Fruit fly (Drosophila melanogaster) whole organism, prepupa: Measurements from ENCODE around the gene CG43800.

Experiments
- Blimp-1 ChIP-seq: fragments of 200-800 bp; sonication (Bioruptor generic); optimal IDR thresholded peaks from 3 replicates; lab custom pipeline; 2017; ENCODE audit warnings: missing biosample characterization, missing genetic modification characterization, mild to moderate bottlenecking, moderate library complexity, missing genetic modification reagents
- CG10669 ChIP-seq: fragments of 200-800 bp; sonication (Bioruptor generic); optimal IDR thresholded peaks from 3 replicates; lab custom pipeline; 2018; ENCODE audit warnings: missing biosample characterization, mild to moderate bottlenecking, missing genetic modification characterization, moderate library complexity
- CG11294 ChIP-seq: fragments of 200-800 bp; sonication (Bioruptor generic); IDR thresholded peaks from 2 replicates; pipeline ENCODE4 v1.3.6; 2022; ENCODE audit warnings: missing biosample characterization, missing genetic modification characterization
- CG11762 ChIP-seq: fragments of 200-800 bp; sonication (Bioruptor generic); optimal IDR thresholded peaks from 3 replicates; lab custom pipeline; 2016; ENCODE audit warnings: missing biosample characterization, missing genetic modification characterization; ENCODE audit not compliant: insufficient read depth
- CG11902 ChIP-seq: fragments of 200-800 bp; sonication (Bioruptor generic); optimal IDR thresholded peaks from 3 replicates; lab custom pipeline; 2016; ENCODE audit warnings: missing biosample characterization, missing genetic modification characterization
- CG15336 ChIP-seq: fragments of 200-800 bp; sonication (Bioruptor generic); IDR thresholded peaks from 2 replicates; pipeline ENCODE4 v1.3.6; 2022; ENCODE audit warnings: missing biosample characterization, missing genetic modification characterization
- CG1621 ChIP-seq: fragments of 200-800 bp; sonication (Bioruptor generic); optimal IDR thresholded peaks from 3 replicates; lab custom pipeline; 2018; ENCODE audit warnings: missing biosample characterization, mild to moderate bottlenecking, missing genetic modification characterization
- CG3032 ChIP-seq: fragments of 200-800 bp; optimal IDR thresholded peaks from 2 replicates; lab custom pipeline; 2019; ENCODE audit warnings: missing biosample characterization, mild to moderate bottlenecking, missing genetic modification characterization, moderate library complexity
- CG31627 ChIP-seq: fragments of 200-800 bp; sonication (Bioruptor generic); optimal IDR thresholded peaks from 3 replicates; lab custom pipeline; 2016; ENCODE audit warnings: missing biosample characterization, missing genetic modification characterization
- CG34406 ChIP-seq: fragments of 200-800 bp; sonication (Bioruptor generic); optimal IDR thresholded peaks from 3 replicates; lab custom pipeline; 2016; ENCODE audit warnings: missing biosample characterization, missing genetic modification characterization
- CG4318 ChIP-seq: fragments of 200-800 bp; sonication (Bioruptor generic); optimal IDR thresholded peaks from 3 replicates; lab custom pipeline; 2017; ENCODE audit warnings: missing biosample characterization, mild to moderate bottlenecking, missing genetic modification characterization
- CG6163 ChIP-seq: fragments of 200-800 bp; sonication (Bioruptor generic); IDR thresholded peaks from 3 replicates; pipeline ENCODE4 v1.3.6; 2022; ENCODE audit warnings: missing biosample characterization, missing genetic modification characterization
- CG6276 ChIP-seq: fragments of 200-800 bp; sonication (Bioruptor generic); optimal IDR thresholded peaks from 2 replicates; lab custom pipeline; 2017; ENCODE audit warnings: missing biosample characterization, mild to moderate bottlenecking, missing genetic modification characterization
- CG6792 ChIP-seq: fragments of 200-800 bp; sonication (Bioruptor generic); optimal IDR thresholded peaks from 3 replicates; lab custom pipeline; 2016; ENCODE audit warnings: missing biosample characterization, missing genetic modification characterization
- CG6808 ChIP-seq: fragments of 200-800 bp; sonication (Bioruptor generic); optimal IDR thresholded peaks from 3 replicates; lab custom pipeline; 2017; ENCODE audit warnings: missing biosample characterization, missing genetic modification characterization, mild to moderate bottlenecking, moderate library complexity, missing genetic modification reagents
- CG8119 ChIP-seq: fragments of 200-800 bp; sonication (Bioruptor generic); IDR thresholded peaks from 3 replicates; pipeline ENCODE4 v1.3.6; 2022; ENCODE audit warnings: missing biosample characterization, missing genetic modification characterization
- CG8319 ChIP-seq: fragments of 200-800 bp; sonication (Bioruptor generic); optimal IDR thresholded peaks from 3 replicates; lab custom pipeline; 2016; ENCODE audit warnings: missing biosample characterization, missing genetic modification characterization
- CG8632 ChIP-seq: fragments of 200-800 bp; sonication (Bioruptor generic); optimal IDR thresholded peaks from 3 replicates; lab custom pipeline; 2016; ENCODE audit warnings: missing biosample characterization, missing genetic modification characterization
- CG9139 ChIP-seq: fragments of 200-800 bp; sonication (Bioruptor generic); optimal IDR thresholded peaks from 3 replicates; lab custom pipeline; 2017; ENCODE audit warnings: missing biosample characterization, mild to moderate bottlenecking, missing genetic modification characterization
- Eip75B ChIP-seq: fragments of 200-800 bp; sonication (Bioruptor generic); optimal IDR thresholded peaks from 3 replicates; lab custom pipeline; 2016; ENCODE audit warnings: missing biosample characterization, missing genetic modification characterization
- Eip78C ChIP-seq: fragments of 200-800 bp; sonication (Bioruptor generic); peaks from one replicate; lab custom pipeline; 2016; ENCODE audit warnings: missing biosample characterization, missing genetic modification characterization
- Eip93F ChIP-seq: fragments of 200-800 bp; sonication (Bioruptor generic); optimal IDR thresholded peaks from 2 replicates; lab custom pipeline; 2016; ENCODE audit warnings: missing biosample characterization, mild to moderate bottlenecking, missing genetic modification characterization
- Ets21C ChIP-seq: fragments of 200-800 bp; sonication (Bioruptor generic); optimal IDR thresholded peaks from 3 replicates; lab custom pipeline; 2016; ENCODE audit warnings: missing biosample characterization, missing genetic modification characterization
- Gug ChIP-seq: fragments of 200-800 bp; sonication (Bioruptor generic); IDR thresholded peaks from 2 replicates; pipeline ENCODE4 v1.3.6; 2022; ENCODE audit warnings: missing biosample characterization, missing genetic modification characterization
- Hr38 ChIP-seq: sonication (Bioruptor generic); optimal IDR thresholded peaks from 2 replicates; lab custom pipeline; 2016; ENCODE audit warnings: missing biosample characterization, missing genetic modification characterization
- Hr4 ChIP-seq: fragments of 200-800 bp; sonication (Bioruptor generic); optimal IDR thresholded peaks from 3 replicates; lab custom pipeline; 2016; ENCODE audit warnings: missing biosample characterization, missing genetic modification characterization
- Lpt ChIP-seq: fragments of 200-800 bp; sonication (Bioruptor generic); optimal IDR thresholded peaks from 3 replicates; lab custom pipeline; 2016; ENCODE audit warnings: missing biosample characterization, missing genetic modification characterization
- Met ChIP-seq: fragments of 200-800 bp; sonication (Bioruptor generic); optimal IDR thresholded peaks from 3 replicates; lab custom pipeline; 2016; ENCODE audit warnings: missing biosample characterization, missing genetic modification characterization
- OdsH ChIP-seq: fragments of 200-800 bp; sonication (Bioruptor generic); optimal IDR thresholded peaks from 3 replicates; lab custom pipeline; 2016; ENCODE audit warnings: missing biosample characterization, missing genetic modification characterization
- Smox ChIP-seq: fragments of 200-800 bp; sonication (Bioruptor generic); optimal IDR thresholded peaks from 3 replicates; lab custom pipeline; 2016; ENCODE audit warnings: missing biosample characterization, missing genetic modification characterization
- Sox102F ChIP-seq: fragments of 200-800 bp; sonication (Bioruptor generic); optimal IDR thresholded peaks from 2 replicates; lab custom pipeline; 2016; ENCODE audit warnings: missing biosample characterization, mild to moderate bottlenecking, missing genetic modification characterization
- Sox15 ChIP-seq: fragments of 200-800 bp; sonication (Bioruptor generic); optimal IDR thresholded peaks from 3 replicates; lab custom pipeline; 2016; ENCODE audit warnings: missing biosample characterization, missing genetic modification characterization
- acj6 ChIP-seq: fragments of 200-800 bp; sonication (Bioruptor generic); optimal IDR thresholded peaks from 3 replicates; lab custom pipeline; 2016; ENCODE audit warnings: missing biosample characterization, missing genetic modification characterization
- cyc ChIP-seq: fragments of 200-800 bp; sonication (Bioruptor generic); optimal IDR thresholded peaks from 3 replicates; lab custom pipeline; 2016; ENCODE audit warnings: missing biosample characterization, missing genetic modification characterization
- dac ChIP-seq: fragments of 200-800 bp; sonication (Bioruptor generic); optimal IDR thresholded peaks from 2 replicates; lab custom pipeline; 2017; ENCODE audit warnings: missing biosample characterization, mild to moderate bottlenecking, missing genetic modification characterization
- dsx ChIP-seq: fragments of 200-800 bp; optimal IDR thresholded peaks from 3 replicates; lab custom pipeline; 2019; ENCODE audit warnings: missing biosample characterization, mild to moderate bottlenecking, missing genetic modification characterization, moderate library complexity; ENCODE audit not compliant: poor library complexity, severe bottlenecking
- eg ChIP-seq: fragments of 200-800 bp; sonication (Bioruptor generic); IDR thresholded peaks from 3 replicates; pipeline ENCODE4 v1.3.6; 2022; ENCODE audit warnings: missing biosample characterization, missing genetic modification characterization
- esn ChIP-seq: fragments of 200-800 bp; sonication (Bioruptor generic); optimal IDR thresholded peaks from 2 replicates; lab custom pipeline; 2016; ENCODE audit warnings: missing biosample characterization, mild to moderate bottlenecking, missing genetic modification characterization, moderate library complexity
- fd59A ChIP-seq: fragments of 200-800 bp; sonication (Bioruptor generic); optimal IDR thresholded peaks from 2 replicates; lab custom pipeline; 2017; ENCODE audit warnings: missing biosample characterization, mild to moderate bottlenecking, missing genetic modification characterization, missing genetic modification reagents
- fd85E ChIP-seq: fragments of 200-800 bp; sonication (Bioruptor generic); optimal IDR thresholded peaks from 3 replicates; lab custom pipeline; 2016; ENCODE audit warnings: missing biosample characterization, missing genetic modification characterization
- fkh ChIP-seq: fragments of 200-800 bp; sonication (Bioruptor generic); optimal IDR thresholded peaks from 3 replicates; lab custom pipeline; 2017; ENCODE audit warnings: missing biosample characterization, mild to moderate bottlenecking, missing genetic modification characterization, moderate library complexity
- net ChIP-seq: fragments of 200-800 bp; sonication (Bioruptor generic); optimal IDR thresholded peaks from 3 replicates; lab custom pipeline; 2016; ENCODE audit warnings: missing biosample characterization, missing genetic modification characterization
- pdm3 ChIP-seq: fragments of 200-800 bp; sonication (Bioruptor generic); optimal IDR thresholded peaks from 3 replicates; lab custom pipeline; 2016; ENCODE audit warnings: missing biosample characterization, missing genetic modification characterization
- salr ChIP-seq, 2 experiments: fragments of 200-800 bp; sonication (Bioruptor generic); optimal IDR thresholded peaks; 3 replicates each; lab custom pipeline; 2016 to 2018; ENCODE audit warnings: missing biosample characterization in 2 of 2, missing genetic modification characterization in 2 of 2, mild to moderate bottlenecking in 1 of 2
- ss ChIP-seq, 2 experiments: fragments of 200-800 bp; sonication (Bioruptor generic); optimal IDR thresholded peaks; 2 replicates in 1 of 2; 3 replicates in 1 of 2; lab custom pipeline; 2017 to 2018; ENCODE audit warnings: mild to moderate bottlenecking in 2 of 2, missing biosample characterization in 2 of 2, missing genetic modification characterization in 2 of 2, moderate library complexity in 1 of 2
- svp ChIP-seq: fragments of 200-800 bp; sonication (Bioruptor generic); peaks from one replicate; lab custom pipeline; 2016; ENCODE audit warnings: missing biosample characterization, missing genetic modification characterization
- topi ChIP-seq: fragments of 200-800 bp; sonication (Bioruptor generic); optimal IDR thresholded peaks from 3 replicates; lab custom pipeline; 2016; ENCODE audit warnings: missing biosample characterization, missing genetic modification characterization
- vri ChIP-seq: fragments of 200-800 bp; sonication (Bioruptor generic); optimal IDR thresholded peaks from 3 replicates; lab custom pipeline; 2016; ENCODE audit warnings: missing biosample characterization, mild to moderate bottlenecking, missing genetic modification characterization

Gene CG43800

dm6 chr2L:7216272-7216671 is 16.3 kb downstream of the CG43800 start:
- peak; percentile 3 for TF ChIP-seq Sox102F (GFP tag; lab: Kevin White, UChicago)
- no peak for TF ChIP-seq CG10669 (GFP tag; lab: Kevin White, UChicago)
- TF ChIP-seq Eip78C, result peak; percentile 50
- TF ChIP-seq svp, result peak; percentile 34
- TF ChIP-seq ss (GFP tag; optimal IDR thresholded peaks at IDR 0.05; lab: Kevin White, UChicago), result peak in 1 of 2 experiments; percentile 66

dm6 chr2L:7215657-7216056 is 17.0 kb downstream of the CG43800 start:
- TF ChIP-seq fkh (GFP tag; lab: Kevin White, UChicago) (peak; percentile 82), CG15336 (no peak)
- TF ChIP-seq, all 60 proteins: peak for 1

- TF ChIP-seq Gug (no peak), ss (GFP tag; optimal IDR thresholded peaks at IDR 0.05; lab: Kevin White, UChicago) (peak in 1 of 2 experiments; percentile 23), pdm3 (GFP tag; lab: Kevin White, UChicago) (no peak), CG3032 (no peak), Eip93F (GFP tag; lab: Kevin White, UChicago) (peak; percentile 39), fd85E (GFP tag; lab: Kevin White, UChicago) (no peak), CG8319 (GFP tag; lab: Kevin White, UChicago) (no peak), svp (peak; percentile 74), Blimp-1 (no peak), Ets21C (GFP tag; lab: Kevin White, UChicago) (no peak), acj6 (no peak), CG10669 (GFP tag; lab: Kevin White, UChicago) (no peak), Eip75B (GFP tag; lab: Kevin White, UChicago) (no peak), OdsH (no peak), Eip78C (peak; percentile 68), eg (GFP tag; lab: Robert Waterston, UW) (no peak), CG6163 (GFP tag; lab: Robert Waterston, UW) (no peak), fkh (GFP tag; lab: Kevin White, UChicago) (peak; percentile 51), CG8119 (no peak), CG34406 (GFP tag; lab: Kevin White, UChicago) (no peak), CG4318 (GFP tag; lab: Kevin White, UChicago) (no peak), CG6808 (no peak), CG31627 (GFP tag; lab: Kevin White, UChicago) (no peak), net (GFP tag; lab: Kevin White, UChicago) (no peak), cyc (GFP tag; lab: Kevin White, UChicago) (no peak), CG1621 (tag; lab: Kevin White, UChicago) (no peak), topi (GFP tag; lab: Kevin White, UChicago) (no peak), vri (GFP tag; lab: Kevin White, UChicago) (peak; percentile 77), CG6792 (GFP tag; lab: Kevin White, UChicago) (no peak), Hr4 (no peak), Hr38 (no peak), CG11294 (no peak), dac (GFP tag; lab: Kevin White, UChicago) (no peak), esn (GFP tag; lab: Kevin White, UChicago) (no peak), CG11762 (GFP tag; lab: Kevin White, UChicago) (no peak), Sox102F (GFP tag; lab: Kevin White, UChicago) (no peak), CG15336 (no peak), Lpt (no peak), CG9139 (GFP tag; lab: Kevin White, UChicago) (no peak), Smox (GFP tag; lab: Kevin White, UChicago) (no peak), Sox15 (GFP tag; lab: Kevin White, UChicago) (no peak), Met (GFP tag; lab: Kevin White, UChicago) (no peak), CG11902 (GFP tag; lab: Kevin White, UChicago) (no peak), dsx (GFP tag; lab: Kevin White, UChicago) (no peak), CG8632 (GFP tag; lab: Kevin White, UChicago) (no peak), salr (GFP tag; optimal IDR thresholded peaks at IDR 0.05; lab: Kevin White, UChicago) (no peak), CG6276 (GFP tag; lab: Kevin White, UChicago) (no peak), fd59A (no peak)
Measured at dm6 chr2L:7214885-7215284, 17.7 kb downstream of the CG43800 start.
